Fruit fly (Drosophila melanogaster): ENCODE measurements around the gene PpV.
"Not testable (repeated sequence)": the region's sequence is repeated elsewhere in the genome, so short reads cannot be mapped to it uniquely, and the experiment has no call there.

PpV gene

dm6 chrX:6372769-6373197, at the start of gene PpV:
Gene PpV (minus strand): TSS chrX:6372915.
- peak; percentile 95 for TF ChIP-seq CG17801 (GFP tag; optimal IDR thresholded peaks at IDR 0.05; ENCODE audit: partially characterized antibody)

dm6 chrX:6419334-6419733, 46.6 kb upstream of the PpV start, which contains the start of gene CG33668:
Gene CG33668 (minus strand): TSS chrX:6419434.
- not testable (repeated sequence) for TF ChIP-seq CG17801 (GFP tag; optimal IDR thresholded peaks at IDR 0.05; ENCODE audit: partially characterized antibody)

dm6 chrX:6400000-6400399, 27.3 kb upstream of the PpV start, which contains the start of gene CG33669:
Gene CG33669 (minus strand): TSS chrX:6400100.
- not testable (repeated sequence) for TF ChIP-seq CG17801 (GFP tag; optimal IDR thresholded peaks at IDR 0.05; ENCODE audit: partially characterized antibody)

- not testable (repeated sequence) for TF ChIP-seq CG17801 (GFP tag; optimal IDR thresholded peaks at IDR 0.05; ENCODE audit: partially characterized antibody)
Measured at dm6 chrX:6383920-6384319, 11.2 kb upstream of the PpV start, which contains the start of gene CG33664. Gene CG33664 (plus strand): TSS chrX:6384220.

- no peak for TF ChIP-seq CG17801 (GFP tag; optimal IDR thresholded peaks at IDR 0.05; ENCODE audit: partially characterized antibody)
Measured at dm6 chrX:6376748-6377147, 4.0 kb upstream of the PpV start.

- TF ChIP-seq CG17801 (GFP tag; optimal IDR thresholded peaks at IDR 0.05; ENCODE audit: partially characterized antibody) = no peak
Measured at dm6 chrX:6375636-6376035, 2.9 kb upstream of the PpV start.

dm6 chrX:6366357-6366691, 6.4 kb downstream of the PpV start:
- TF ChIP-seq CG17801 (GFP tag; optimal IDR thresholded peaks at IDR 0.05; ENCODE audit: partially characterized antibody) = peak; percentile 95

dm6 chrX:6365632-6366356, 6.9 kb downstream of the PpV start, which contains the start of the genes swa and Marf:
Gene swa (minus strand): TSS chrX:6365708.
Gene Marf (plus strand): TSS chrX:6365949.
- no peak for TF ChIP-seq CG17801 (GFP tag; optimal IDR thresholded peaks at IDR 0.05; ENCODE audit: partially characterized antibody)

dm6 chrX:6361215-6361614, 11.5 kb downstream of the PpV start:
- TF ChIP-seq CG17801 (GFP tag; optimal IDR thresholded peaks at IDR 0.05; ENCODE audit: partially characterized antibody) = no peak

- no peak for TF ChIP-seq CG17801 (GFP tag; optimal IDR thresholded peaks at IDR 0.05; ENCODE audit: partially characterized antibody)
Measured at dm6 chrX:6358198-6358597, 14.5 kb downstream of the PpV start.

- TF ChIP-seq CG17801 (GFP tag; optimal IDR thresholded peaks at IDR 0.05; ENCODE audit: partially characterized antibody) = no peak
Measured at dm6 chrX:6357456-6358007, 15.2 kb downstream of the PpV start.

dm6 chrX:6356748-6357397, 15.8 kb downstream of the PpV start:
- TF ChIP-seq CG17801 (GFP tag; optimal IDR thresholded peaks at IDR 0.05; ENCODE audit: partially characterized antibody) = no peak

- no peak for TF ChIP-seq CG17801 (GFP tag; optimal IDR thresholded peaks at IDR 0.05; ENCODE audit: partially characterized antibody)
Measured at dm6 chrX:6355090-6355679, 17.5 kb downstream of the PpV start.

dm6 chrX:6354163-6354562, 18.6 kb downstream of the PpV start:
- no peak for TF ChIP-seq CG17801 (GFP tag; optimal IDR thresholded peaks at IDR 0.05; ENCODE audit: partially characterized antibody)

- TF ChIP-seq CG17801 (GFP tag; optimal IDR thresholded peaks at IDR 0.05; ENCODE audit: partially characterized antibody) = peak; percentile 89
Measured at dm6 chrX:6353613-6353986, 19.1 kb downstream of the PpV start.
